Worm (Caenorhabditis elegans) whole organism, L3 larva: Measurements from ENCODE around the gene T01D3.3.

Source experiments
- ceh-82 ChIP-seq: fragments of 150-350 bp; optimal IDR thresholded peaks from 2 replicates; lab custom pipeline; 2014; ENCODE audit warnings: missing biosample characterization, missing genetic modification characterization
- egl-27 ChIP-seq: sonication (generic microtip); optimal IDR thresholded peaks from 4 replicates; lab custom pipeline; 2017; ENCODE audit warnings: missing biosample characterization, missing genetic modification reagents, missing genetic modification characterization
- nhr-11 ChIP-seq: fragments of 150-350 bp; optimal IDR thresholded peaks from 2 replicates; lab custom pipeline; 2014; ENCODE audit warnings: missing biosample characterization, missing genetic modification characterization
- skn-1 ChIP-seq: fragments of 150-350 bp; optimal IDR thresholded peaks from 2 replicates; lab custom pipeline; 2014; ENCODE audit warnings: missing biosample characterization, missing genetic modification characterization
- tbx-2 ChIP-seq: sonication (generic microtip); optimal IDR thresholded peaks from 2 replicates; lab custom pipeline; 2016; ENCODE audit warnings: mild to moderate bottlenecking, missing genetic modification characterization, missing compliant biosample characterization
- ztf-11 ChIP-seq: fragments of 150-350 bp; optimal IDR thresholded peaks from 2 replicates; lab custom pipeline; 2014; ENCODE audit warnings: missing biosample characterization, missing genetic modification characterization

DNA sequence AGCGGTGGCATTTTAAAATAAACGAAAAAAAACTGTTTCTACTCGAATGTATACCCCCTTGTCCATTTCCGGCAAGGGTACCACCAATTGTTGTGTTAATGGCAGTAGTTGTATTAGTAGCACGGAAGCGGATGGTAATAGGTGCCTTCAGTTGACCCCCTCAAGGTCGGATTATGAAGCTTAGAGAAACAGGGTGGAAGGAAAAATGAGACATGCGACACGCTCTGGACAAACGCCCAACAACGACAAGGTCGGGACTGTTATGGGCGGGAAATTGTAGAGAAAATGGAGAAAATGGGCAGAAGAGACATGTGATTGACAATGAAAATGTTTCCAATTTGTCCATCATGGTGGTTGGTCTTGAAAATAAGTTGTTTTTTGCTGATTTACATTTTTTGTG lies at the start of gene T01D3.3:
- TF ChIP-seq ztf-11: no peak
- no peak for TF ChIP-seq skn-1
- no peak for TF ChIP-seq nhr-11 (tag; lab: Kevin White, UChicago)
- no peak for TF ChIP-seq egl-27
- TF ChIP-seq ceh-82 (tag; lab: Kevin White, UChicago): no peak
- TF ChIP-seq tbx-2 (tag; lab: Kevin White, UChicago): no peak
